Fruit fly (Drosophila melanogaster): ENCODE data around the gene CG11586.

CG11586 gene

dm6 chr3L:4259102-4259558 is 3.1 kb downstream of the CG11586 start, which contains the start of the genes CG15011 and CG1309 (continued):
- TF ChIP-seq CG34376 (GFP tag; optimal IDR thresholded peaks at IDR 0.05) (peak; percentile 86), crp (GFP tag; optimal IDR thresholded peaks at IDR 0.05) (peak; percentile 72 to 87), zfh2 (GFP tag; optimal IDR thresholded peaks at IDR 0.05) (peak; percentile 86), CG7556 (GFP tag; optimal IDR thresholded peaks at IDR 0.05) (peak; percentile 75), MESR4 (GFP tag; optimal IDR thresholded peaks at IDR 0.05) (peak; percentile 63), CG12659 (GFP tag; optimal IDR thresholded peaks at IDR 0.05) (peak; percentile 84), Rfx (GFP tag; IDR thresholded peaks at IDR 0.05) (peak; percentile 82; the same call in 1 of the 2 replicates), mirr (GFP tag; optimal IDR thresholded peaks at IDR 0.05) (peak; percentile 65), D19B (GFP tag; optimal IDR thresholded peaks at IDR 0.05) (peak; percentile 59), CG6272 (GFP tag; IDR thresholded peaks at IDR 0.05) (peak; percentile 79), CG8478 (optimal IDR thresholded peaks at IDR 0.05) (no peak), al (GFP tag; IDR thresholded peaks at IDR 0.05) (peak; percentile 78), luna (GFP tag; optimal IDR thresholded peaks at IDR 0.05) (peak; percentile 86), tio (GFP tag; optimal IDR thresholded peaks at IDR 0.05) (no peak), dm (GFP tag; optimal IDR thresholded peaks at IDR 0.05) (peak; percentile 82), chif (GFP tag; optimal IDR thresholded peaks at IDR 0.05) (peak; percentile 79 to 90), br (optimal IDR thresholded peaks at IDR 0.05) (no peak), Hand (GFP tag; optimal IDR thresholded peaks at IDR 0.05) (peak; percentile 36), NFAT (GFP tag; IDR thresholded peaks at IDR 0.05) (peak; percentile 35; the same call in 1 of the 2 replicates), Bteb2 (GFP tag; optimal IDR thresholded peaks at IDR 0.05) (peak; percentile 86), zen (tag; optimal IDR thresholded peaks at IDR 0.05) (peak; percentile 85), unpg (GFP tag; optimal IDR thresholded peaks at IDR 0.05) (peak; percentile 84), crc (GFP tag; optimal IDR thresholded peaks at IDR 0.05) (peak; percentile 63), CG15696 (tag; optimal IDR thresholded peaks at IDR 0.05) (peak; percentile 85), Camta (GFP tag; optimal IDR thresholded peaks at IDR 0.05) (peak; percentile 84), Gsc (GFP tag; IDR thresholded peaks at IDR 0.05) (no peak), CG16863 (GFP tag; optimal IDR thresholded peaks at IDR 0.05) (peak; percentile 83), CG2202 (tag; optimal IDR thresholded peaks at IDR 0.05) (peak; percentile 31), CG9876 (GFP tag; optimal IDR thresholded peaks at IDR 0.05) (peak; percentile 76), lmd (GFP tag; IDR thresholded peaks at IDR 0.05) (peak; percentile 83), sens-2 (GFP tag; IDR thresholded peaks at IDR 0.05) (no peak), CG4617 (GFP tag; optimal IDR thresholded peaks at IDR 0.05; ENCODE audit: borderline replicate concordance) (peak; percentile 91), ato (GFP tag; IDR thresholded peaks at IDR 0.05; ENCODE audit: partially characterized antibody) (no peak)

dm6 chr3L:4254301-4254834 is 7.9 kb downstream of the CG11586 start, which contains the start of the genes ago and CG1265:
Gene ago, minus strand, starts transcription at chr3L:4254306.
Gene CG1265, plus strand, starts transcription at chr3L:4254776.
- TF ChIP-seq CG13775 (GFP tag; optimal IDR thresholded peaks at IDR 0.05) (peak; percentile 60), CG8388 (GFP tag; optimal IDR thresholded peaks at IDR 0.05) (peak; percentile 24), ssp (GFP tag; IDR thresholded peaks at IDR 0.05) (no peak), Ets97D (GFP tag; optimal IDR thresholded peaks at IDR 0.05) (peak; percentile 71), luna (GFP tag; optimal IDR thresholded peaks at IDR 0.05) (no peak), ab (GFP tag; optimal IDR thresholded peaks at IDR 0.05) (peak; percentile 14), Oli (tag; optimal IDR thresholded peaks at IDR 0.05) (peak; percentile 31), CG15479 (GFP tag; optimal IDR thresholded peaks at IDR 0.05) (no peak), Hr3 (GFP tag; optimal IDR thresholded peaks at IDR 0.05) (peak; percentile 47), sug (tag; optimal IDR thresholded peaks at IDR 0.05) (peak; percentile 43), CG11560 (tag; IDR thresholded peaks at IDR 0.05) (no peak; the same call in 2 of the 3 replicates), Fer2 (tag; optimal IDR thresholded peaks at IDR 0.05) (peak; percentile 19), E2f2 (GFP tag; IDR thresholded peaks at IDR 0.05) (peak; percentile 66), hb (GFP tag; IDR thresholded peaks at IDR 0.05; ENCODE audit: partially characterized antibody) (no peak), CG3163 (GFP tag; optimal IDR thresholded peaks at IDR 0.05) (no peak), pzg (GFP tag; optimal IDR thresholded peaks at IDR 0.05) (peak; percentile 14), stc (GFP tag; IDR thresholded peaks at IDR 0.05) (peak; percentile 20; the same call in 1 of the 2 replicates), CG17612 (GFP tag; IDR thresholded peaks at IDR 0.05) (no peak), H2.0 (GFP tag; IDR thresholded peaks at IDR 0.05) (peak; percentile 27), CG8478 (optimal IDR thresholded peaks at IDR 0.05) (no peak), Dip3 (GFP tag; optimal IDR thresholded peaks at IDR 0.05) (no peak), CG12659 (GFP tag; optimal IDR thresholded peaks at IDR 0.05) (peak; percentile 54)

Data from whole organism, embryonic.